Fruit fly (Drosophila melanogaster): ENCODE data around the gene CG17145.

- TF ChIP-seq Ets98B (GFP tag; IDR thresholded peaks at IDR 0.05) (no peak), CG8301 (tag; optimal IDR thresholded peaks at IDR 0.05) (no peak)
Measured at dm6 chr3L:20201538-20201937, 20.1 kb upstream of the CG17145 start, which contains the start of gene obst-F.

Measured in whole organism, pupa.